Comparison of ENCODE assay signal across 3 fruit fly cellular contexts in the genomic region with DNA sequence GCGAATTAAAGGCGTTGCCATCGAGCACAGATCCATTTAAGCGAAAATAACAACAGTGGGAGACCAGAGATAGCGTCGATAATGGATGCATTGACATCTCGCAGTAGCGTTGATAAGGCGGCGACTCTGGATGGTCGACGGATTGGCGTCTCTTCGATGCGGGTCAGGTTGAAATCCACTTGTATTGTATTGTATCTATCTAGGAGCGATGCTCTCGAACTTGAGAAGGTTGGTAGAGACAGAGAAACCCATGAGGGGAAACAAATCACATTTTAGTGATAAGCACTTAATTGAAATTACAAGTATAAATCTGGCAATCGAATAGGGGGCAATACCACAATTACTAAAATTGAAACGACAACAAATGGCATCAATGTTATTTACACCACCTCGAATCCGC.
TF ChIP-seq lines count a peak whose summit lies in the region.

No protein-coding gene starts in this region.

TF ChIP-seq in whole organism, prepupa, 60 proteins besides CTCF, POLR2A, EP300 and RAD21:
- TF ChIP-seq Eip78C (GFP tag; lab: Kevin White, UChicago), result peak; percentile 55
- TF ChIP-seq CG8119 (GFP tag; IDR thresholded peaks at IDR 0.05; lab: Robert Waterston, UW), result no peak
- TF ChIP-seq svp (GFP tag; lab: Kevin White, UChicago), result peak; percentile 97

TF ChIP-seq in whole organism, pupa, 21 proteins besides CTCF, POLR2A, EP300 and RAD21:
- TF ChIP-seq EcR (GFP tag; optimal IDR thresholded peaks at IDR 0.05; lab: Kevin White, UChicago) (peak; percentile 84), CG12605 (GFP tag; IDR thresholded peaks at IDR 0.05; lab: Robert Waterston, UW) (no peak), Pif1B (GFP tag; optimal IDR thresholded peaks at IDR 0.05; lab: Kevin White, UChicago) (no peak), CG32121 (GFP tag; IDR thresholded peaks at IDR 0.05; lab: Robert Waterston, UW) (no peak), rn (GFP tag; IDR thresholded peaks at IDR 0.05; lab: Robert Waterston, UW) (no peak), CG15710 (tag; optimal IDR thresholded peaks at IDR 0.05; lab: Kevin White, UChicago) (no peak), Snoo (tag; optimal IDR thresholded peaks at IDR 0.05; lab: Kevin White, UChicago) (no peak), CG13204 (GFP tag; optimal IDR thresholded peaks at IDR 0.05; lab: Kevin White, UChicago) (no peak)

TF ChIP-seq in whole organism, wandering third instar larva, 38 proteins besides CTCF, POLR2A, EP300 and RAD21:
- TF ChIP-seq Vsx2 (GFP tag; optimal IDR thresholded peaks at IDR 0.05; lab: Kevin White, UChicago; ENCODE audit: partially characterized antibody), result no peak
- no peak for TF ChIP-seq Sp1 (GFP tag; optimal IDR thresholded peaks at IDR 0.05; lab: Kevin White, UChicago)
- TF ChIP-seq dl (GFP tag; optimal IDR thresholded peaks at IDR 0.05; lab: Kevin White, UChicago; ENCODE audit: insufficient read depth in 1 of 2, partially characterized antibody in 2 of 2), result no peak
- TF ChIP-seq Myc (optimal IDR thresholded peaks at IDR 0.05; lab: Kevin White, UChicago), result no peak
- TF ChIP-seq fru (GFP tag; optimal IDR thresholded peaks at IDR 0.05; lab: Kevin White, UChicago), result no peak
- TF ChIP-seq N (GFP tag; optimal IDR thresholded peaks at IDR 0.05; lab: Kevin White, UChicago), result no peak
- no peak for TF ChIP-seq Abd-B (GFP tag; optimal IDR thresholded peaks at IDR 0.05; lab: Kevin White, UChicago)
- no peak for TF ChIP-seq rgr (GFP tag; optimal IDR thresholded peaks at IDR 0.05; lab: Kevin White, UChicago)
- TF ChIP-seq Rel (GFP tag; optimal IDR thresholded peaks at IDR 0.05; lab: Kevin White, UChicago), result no peak
- peak; percentile 44 for TF ChIP-seq Rel (tag; optimal IDR thresholded peaks at IDR 0.05; lab: Kevin White, UChicago)
